Fruit fly (Drosophila melanogaster) whole organism, embryonic: ENCODE data around the gene Gbs-70E.

Experiments
- ATbp ChIP-seq: fragments of 200-800 bp; sonication (Bioruptor generic); optimal IDR thresholded peaks from 2 replicates; lab custom pipeline; 2017; ENCODE audit warnings: missing biosample characterization, mild to moderate bottlenecking, missing genetic modification characterization, missing genetic modification reagents
- BtbVII ChIP-seq: fragments of 200-800 bp; sonication (Bioruptor generic); optimal IDR thresholded peaks from 3 replicates; lab custom pipeline; 2017; ENCODE audit warnings: missing biosample characterization, mild to moderate bottlenecking, missing genetic modification characterization
- CG10267 ChIP-seq: fragments of 200-800 bp; sonication (Bioruptor generic); optimal IDR thresholded peaks from 2 replicates; lab custom pipeline; 2018; ENCODE audit warnings: missing biosample characterization, mild to moderate bottlenecking, missing genetic modification characterization, moderate library complexity
- CG12071 ChIP-seq: fragments of 200-800 bp; sonication (Bioruptor generic); optimal IDR thresholded peaks from 3 replicates; lab custom pipeline; 2018; ENCODE audit warnings: missing biosample characterization, mild to moderate bottlenecking, missing genetic modification characterization
- CG12155 ChIP-seq: fragments of 200-800 bp; sonication (Bioruptor generic); optimal IDR thresholded peaks from 3 replicates; lab custom pipeline; 2016; ENCODE audit warnings: missing biosample characterization, missing genetic modification characterization
- CG14014 ChIP-seq: fragments of 200-800 bp; sonication (Bioruptor generic); IDR thresholded peaks from 2 replicates; pipeline ENCODE4 v1.3.6; 2022; ENCODE audit warnings: missing biosample characterization, missing genetic modification characterization
- CG14050 ChIP-seq: fragments of 200-800 bp; sonication (Bioruptor generic); IDR thresholded peaks from 3 replicates; pipeline ENCODE4 v1.3.6; 2022; ENCODE audit warnings: missing biosample characterization, missing genetic modification characterization
- CG14667 ChIP-seq: fragments of 200-800 bp; sonication (Bioruptor generic); IDR thresholded peaks from 2 replicates; pipeline ENCODE4 v1.3.6; 2022; ENCODE audit warnings: missing biosample characterization, missing genetic modification characterization
- CG16779 ChIP-seq: fragments of 200-800 bp; sonication (Bioruptor generic); IDR thresholded peaks from 2 replicates; pipeline ENCODE4 v1.3.6; 2022; ENCODE audit warnings: missing biosample characterization, missing genetic modification characterization
- CG17359 ChIP-seq: fragments of 200-800 bp; sonication (Bioruptor generic); optimal IDR thresholded peaks from 3 replicates; lab custom pipeline; 2018; ENCODE audit warnings: missing biosample characterization, mild to moderate bottlenecking, missing genetic modification characterization, moderate library complexity
- CG17568 ChIP-seq: fragments of 200-800 bp; sonication (Bioruptor generic); optimal IDR thresholded peaks from 2 replicates; lab custom pipeline; 2018; ENCODE audit warnings: missing biosample characterization, mild to moderate bottlenecking, missing genetic modification characterization, moderate library complexity
- CG18619 ChIP-seq: fragments of 200-800 bp; sonication (Bioruptor generic); optimal IDR thresholded peaks from 3 replicates; lab custom pipeline; 2017; ENCODE audit warnings: missing biosample characterization, mild to moderate bottlenecking, missing genetic modification characterization
- CG2678 ChIP-seq: fragments of 200-800 bp; sonication (Bioruptor generic); optimal IDR thresholded peaks from 3 replicates; lab custom pipeline; 2019; ENCODE audit warnings: missing biosample characterization, mild to moderate bottlenecking, missing genetic modification characterization, moderate library complexity
- CG32767 ChIP-seq: fragments of 200-800 bp; sonication (Bioruptor generic); IDR thresholded peaks from 2 replicates; pipeline ENCODE4 v1.3.6; 2022; ENCODE audit warnings: missing biosample characterization, missing genetic modification characterization
- CG34224 ChIP-seq: fragments of 200-800 bp; sonication (Bioruptor generic); IDR thresholded peaks from 3 replicates; pipeline ENCODE4 v1.3.6; 2022; ENCODE audit warnings: missing biosample characterization, missing genetic modification characterization; ENCODE audit not compliant: partially characterized antibody
- CG4617 ChIP-seq: fragments of 200-800 bp; sonication (Bioruptor generic); optimal IDR thresholded peaks from 3 replicates; lab custom pipeline; 2016; ENCODE audit warnings: missing biosample characterization, missing genetic modification characterization, borderline replicate concordance
- CG4707 ChIP-seq: fragments of 200-800 bp; sonication (Bioruptor generic); optimal IDR thresholded peaks from 2 replicates; lab custom pipeline; 2018; ENCODE audit warnings: missing biosample characterization, mild to moderate bottlenecking, missing genetic modification characterization, moderate library complexity
- CG7963 ChIP-seq: fragments of 200-800 bp; sonication (Bioruptor generic); IDR thresholded peaks from 3 replicates; pipeline ENCODE4 v1.3.6; 2022; ENCODE audit warnings: missing biosample characterization, missing genetic modification characterization; ENCODE audit not compliant: partially characterized antibody
- CG8089 ChIP-seq: fragments of 200-800 bp; sonication (Bioruptor generic); optimal IDR thresholded peaks from 3 replicates; lab custom pipeline; 2016; ENCODE audit warnings: missing biosample characterization, missing genetic modification characterization
- CG9437 ChIP-seq: fragments of 200-800 bp; sonication (Bioruptor generic); optimal IDR thresholded peaks from 2 replicates; lab custom pipeline; 2018; ENCODE audit warnings: missing biosample characterization, mild to moderate bottlenecking, missing genetic modification characterization
- CG9797 ChIP-seq: fragments of 200-800 bp; sonication (Bioruptor generic); optimal IDR thresholded peaks from 3 replicates; lab custom pipeline; 2018; ENCODE audit warnings: missing biosample characterization, mild to moderate bottlenecking, missing genetic modification characterization
- CG9932 ChIP-seq: fragments of 200-800 bp; sonication (Bioruptor generic); IDR thresholded peaks from 2 replicates; pipeline ENCODE4 v1.3.6; 2022; ENCODE audit warnings: missing biosample characterization, missing genetic modification characterization
- Chrac-16 ChIP-seq: fragments of 200-800 bp; sonication (Bioruptor generic); optimal IDR thresholded peaks from 3 replicates; lab custom pipeline; 2016; ENCODE audit warnings: missing biosample characterization, missing genetic modification characterization
- Fer3 ChIP-seq: fragments of 200-800 bp; sonication (Bioruptor generic); optimal IDR thresholded peaks from 2 replicates; lab custom pipeline; 2018; ENCODE audit warnings: missing biosample characterization, mild to moderate bottlenecking, missing genetic modification characterization, moderate library complexity
- HmgZ ChIP-seq: fragments of 200-800 bp; sonication (Bioruptor generic); optimal IDR thresholded peaks from 2 replicates; lab custom pipeline; 2018; ENCODE audit warnings: missing biosample characterization, mild to moderate bottlenecking, missing genetic modification characterization
- Jarid2 ChIP-seq: fragments of 200-800 bp; sonication (Bioruptor generic); optimal IDR thresholded peaks from 3 replicates; lab custom pipeline; 2017; ENCODE audit warnings: mild to moderate bottlenecking, missing biosample characterization, missing genetic modification reagents, missing genetic modification characterization
- Mes4 ChIP-seq: fragments of 200-800 bp; sonication (Bioruptor generic); optimal IDR thresholded peaks from 2 replicates; lab custom pipeline; 2016; ENCODE audit warnings: missing biosample characterization, missing genetic modification characterization
- Tbp ChIP-seq: fragments of >200 bp; optimal IDR thresholded peaks from 2 replicates; lab custom pipeline; 2018; ENCODE audit warnings: missing biosample characterization, missing genetic modification characterization
- bsh ChIP-seq, 2 experiments: fragments of 200-800 bp; sonication (Bioruptor generic); optimal IDR thresholded peaks; 2 replicates each; lab custom pipeline; 2017 to 2018; ENCODE audit warnings: mild to moderate bottlenecking in 2 of 2, missing biosample characterization in 2 of 2, missing genetic modification characterization in 2 of 2, moderate library complexity in 1 of 2
- crc ChIP-seq: fragments of 200-800 bp; sonication (Bioruptor generic); optimal IDR thresholded peaks from 2 replicates; lab custom pipeline; 2016; ENCODE audit warnings: missing biosample characterization, missing genetic modification characterization
- crol ChIP-seq: fragments of 200-800 bp; sonication (Bioruptor generic); IDR thresholded peaks from 2 replicates; pipeline ENCODE4 v1.3.6; 2022; ENCODE audit warnings: missing biosample characterization, missing genetic modification characterization
- dmrt99B ChIP-seq: fragments of 200-800 bp; sonication (Bioruptor generic); optimal IDR thresholded peaks from 2 replicates; lab custom pipeline; 2018; ENCODE audit warnings: missing biosample characterization, mild to moderate bottlenecking, missing genetic modification characterization, moderate library complexity
- gcm ChIP-seq: fragments of 200-800 bp; sonication (Bioruptor generic); optimal IDR thresholded peaks from 2 replicates; lab custom pipeline; 2019; ENCODE audit warnings: missing biosample characterization, mild to moderate bottlenecking, missing genetic modification characterization, moderate library complexity
- gem ChIP-seq: fragments of 200-800 bp; sonication (Bioruptor generic); optimal IDR thresholded peaks from 2 replicates; lab custom pipeline; 2019; ENCODE audit warnings: missing biosample characterization, mild to moderate bottlenecking, missing genetic modification characterization, moderate library complexity
- grn ChIP-seq: fragments of 200-800 bp; sonication (Bioruptor generic); optimal IDR thresholded peaks from 3 replicates; lab custom pipeline; 2017; ENCODE audit warnings: missing biosample characterization, missing genetic modification characterization
- hbn ChIP-seq: fragments of 200-800 bp; sonication (Bioruptor generic); IDR thresholded peaks from 2 replicates; pipeline ENCODE4 v1.3.6; 2022; ENCODE audit warnings: missing biosample characterization, missing genetic modification characterization; ENCODE audit not compliant: partially characterized antibody
- klu ChIP-seq: fragments of 200-800 bp; sonication (Bioruptor generic); IDR thresholded peaks from 2 replicates; pipeline ENCODE4 v1.3.6; 2022; ENCODE audit warnings: missing biosample characterization, missing genetic modification characterization
- knrl ChIP-seq: fragments of 200-800 bp; sonication (Bioruptor generic); IDR thresholded peaks from 3 replicates; pipeline ENCODE4 v1.3.6; 2022; ENCODE audit warnings: missing biosample characterization, missing genetic modification characterization; ENCODE audit not compliant: partially characterized antibody
- lab ChIP-seq: fragments of 200-800 bp; sonication (Bioruptor generic); optimal IDR thresholded peaks from 3 replicates; lab custom pipeline; 2017; ENCODE audit warnings: missing biosample characterization, missing genetic modification characterization, mild to moderate bottlenecking, moderate library complexity, missing genetic modification reagents
- lov ChIP-seq, 2 experiments: fragments of 200-800 bp in 1 of 2; fragments of >200 bp in 1 of 2; sonication (Bioruptor generic) in 1 of 2; IDR thresholded peaks in 1 of 2; optimal IDR thresholded peaks in 1 of 2; 2 replicates in 1 of 2; 3 replicates in 1 of 2; pipeline versions ENCODE4 v1.3.6 to Lab custom; 2017 to 2022; ENCODE audit warnings: missing biosample characterization in 1 of 2, missing genetic modification characterization in 1 of 2
- nerfin-2 ChIP-seq: fragments of 200-800 bp; sonication (Bioruptor generic); IDR thresholded peaks from 2 replicates; pipeline ENCODE4 v1.3.6; 2022; ENCODE audit warnings: missing biosample characterization, missing genetic modification characterization; ENCODE audit not compliant: partially characterized antibody
- otp ChIP-seq: fragments of 200-800 bp; sonication (Bioruptor generic); IDR thresholded peaks from 3 replicates; pipeline ENCODE4, ENCODE4 v1.3.6; 2022; ENCODE audit warnings: missing biosample characterization, missing genetic modification characterization
- pan ChIP-seq, 4 experiments: fragments of >200 bp in 3 of 4; fragments of 200-800 bp in 1 of 4; sonication (Bioruptor generic) in 1 of 4; optimal IDR thresholded peaks in 3 of 4; IDR thresholded peaks in 1 of 4; 2 replicates each; pipeline versions ENCODE4 v1.3.6 to Lab custom; 2017 to 2022; ENCODE audit warnings: missing biosample characterization in 2 of 4, missing genetic modification characterization in 2 of 4, mixed read lengths in 1 of 4
- pb ChIP-seq: fragments of 200-800 bp; sonication (Bioruptor generic); optimal IDR thresholded peaks from 3 replicates; lab custom pipeline; 2016; ENCODE audit warnings: missing biosample characterization, missing genetic modification characterization
- pzg ChIP-seq: fragments of 200-800 bp; sonication (Bioruptor generic); optimal IDR thresholded peaks from 3 replicates; lab custom pipeline; 2018; ENCODE audit warnings: missing biosample characterization, mild to moderate bottlenecking, missing genetic modification characterization, moderate library complexity
- tna ChIP-seq: fragments of 200-800 bp; sonication (Bioruptor generic); IDR thresholded peaks from 2 replicates; pipeline ENCODE4 v1.3.6; 2022; ENCODE audit warnings: missing biosample characterization, missing genetic modification characterization; ENCODE audit not compliant: partially characterized antibody

Gene Gbs-70E

dm6 chr3L:14543971-14544655 is 6.7 kb downstream of the Gbs-70E start (continued):
- TF ChIP-seq Chrac-16 (GFP tag; lab: Kevin White, UChicago) (no peak), CG12155 (GFP tag; lab: Kevin White, UChicago) (no peak), gem (tag; lab: Kevin White, UChicago) (peak; percentile 0), bsh (GFP tag; optimal IDR thresholded peaks at IDR 0.05; lab: Kevin White, UChicago) (peak in 1 of 2 experiments; percentile 33), otp (GFP tag; lab: Robert Waterston, UW) (peak; percentile 58; the same call in 1 of the 3 replicates), lov (optimal IDR thresholded peaks at IDR 0.05; lab: Kevin White, UChicago) (no peak), lov (GFP tag; IDR thresholded peaks at IDR 0.05; lab: Robert Waterston, UW) (no peak), crol (no peak), nerfin-2 (GFP tag; lab: Robert Waterston, UW) (0 out of 2 replicates have a peak, but pooled peaks have one; percentile 15), klu (GFP tag; lab: Robert Waterston, UW) (no peak), CG34224 (GFP tag; lab: Robert Waterston, UW) (no peak), CG14667 (GFP tag; lab: Robert Waterston, UW) (no peak), CG4617 (GFP tag; lab: Kevin White, UChicago) (no peak), CG2678 (peak; percentile 38), CG8089 (GFP tag; lab: Kevin White, UChicago) (peak; percentile 13), CG4707 (no peak), gcm (no peak), CG9932 (no peak), Mes4 (peak; percentile 1), CG12071 (GFP tag; lab: Kevin White, UChicago) (peak; percentile 40), CG7963 (GFP tag; lab: Robert Waterston, UW) (no peak), BtbVII (GFP tag; lab: Kevin White, UChicago) (peak; percentile 18), ATbp (peak; percentile 60), knrl (0 out of 3 replicates have a peak, but pooled peaks have one; percentile 13), CG14050 (GFP tag; lab: Robert Waterston, UW) (no peak), CG10267 (tag; lab: Kevin White, UChicago) (no peak), lab (GFP tag; lab: Kevin White, UChicago) (peak; percentile 71), tna (peak; percentile 60; the same call in 1 of the 2 replicates), CG16779 (GFP tag; lab: Robert Waterston, UW) (no peak), HmgZ (tag; lab: Kevin White, UChicago) (peak; percentile 6), pb (no peak), hbn (peak; percentile 31; the same call in 1 of the 2 replicates), pan (optimal IDR thresholded peaks at IDR 0.05; lab: Kevin White, UChicago) (no peak), pan (GFP tag; optimal IDR thresholded peaks at IDR 0.05 in 1 of 2, IDR thresholded peaks at IDR 0.05 in 1 of 2) (peak in 1 of 2 experiments; percentile 50), CG14014 (GFP tag; lab: Robert Waterston, UW) (peak; percentile 48; the same call in 1 of the 2 replicates), dmrt99B (tag; lab: Kevin White, UChicago) (peak; percentile 20), CG9797 (GFP tag; lab: Kevin White, UChicago) (no peak), CG17359 (tag; lab: Kevin White, UChicago) (peak; percentile 46), grn (GFP tag; lab: Kevin White, UChicago) (peak; percentile 97), crc (GFP tag; lab: Kevin White, UChicago) (no peak), Fer3 (peak; percentile 8), pzg (GFP tag; lab: Kevin White, UChicago) (no peak), CG17568 (GFP tag; lab: Kevin White, UChicago) (peak; percentile 1), CG9437 (GFP tag; lab: Kevin White, UChicago) (no peak), Tbp (GFP tag; lab: Kevin White, UChicago) (no peak), CG18619 (GFP tag; lab: Kevin White, UChicago) (no peak), Jarid2 (GFP tag; lab: Kevin White, UChicago) (peak; percentile 28), CG32767 (GFP tag; lab: Robert Waterston, UW) (0 out of 2 replicates have a peak, but pooled peaks have one; percentile 23)
